Worm (Caenorhabditis elegans): ENCODE measurements around the gene srh-111.
"Not testable (repeated sequence)": the region's sequence is repeated elsewhere in the genome, so short reads cannot be mapped to it uniquely, and the experiment has no call there.

srh-111 gene

ce11 chrV:17467881-17468280 is 17.1 kb downstream of the srh-111 start:
- TF ChIP-seq ztf-29 (GFP tag; IDR thresholded peaks at IDR 0.05) (no peak), ztf-23 (GFP tag; IDR thresholded peaks at IDR 0.05) (no peak), med-1 (GFP tag; optimal IDR thresholded peaks at IDR 0.05; ENCODE audit: insufficient read depth) (no peak), klf-2 (GFP tag; conservative IDR thresholded peaks at IDR 0.05) (no peak)

- TF ChIP-seq cog-1 (tag; optimal IDR thresholded peaks at IDR 0.05), result no peak
- TF ChIP-seq ztf-29 (GFP tag; IDR thresholded peaks at IDR 0.05), result no peak
- no peak for TF ChIP-seq flt-1 (GFP tag; IDR thresholded peaks at IDR 0.05)
- TF ChIP-seq klf-2 (GFP tag; conservative IDR thresholded peaks at IDR 0.05), result no peak
- no peak for TF ChIP-seq T22C8.4 (GFP tag; IDR thresholded peaks at IDR 0.05)
- TF ChIP-seq ztf-23 (GFP tag; IDR thresholded peaks at IDR 0.05), result no peak
- TF ChIP-seq ref-1 (GFP tag; conservative IDR thresholded peaks at IDR 0.05), result no peak
- no peak for TF ChIP-seq med-1 (GFP tag; optimal IDR thresholded peaks at IDR 0.05; ENCODE audit: insufficient read depth)
- TF ChIP-seq tab-1 (GFP tag; IDR thresholded peaks at IDR 0.05), result no peak
Observed at ce11 chrV:17466751-17467150, 18.2 kb downstream of the srh-111 start, which contains the start of gene srw-72. TSS of gene srw-72 (plus strand) at chrV:17467051.

- TF ChIP-seq klf-2 (GFP tag; conservative IDR thresholded peaks at IDR 0.05); med-1 (GFP tag; optimal IDR thresholded peaks at IDR 0.05; ENCODE audit: insufficient read depth); ztf-29 (GFP tag; IDR thresholded peaks at IDR 0.05): not testable (repeated sequence)
Observed at ce11 chrV:17464278-17464677, 20.7 kb downstream of the srh-111 start, which contains the start of gene F20E11.7. TSS of gene F20E11.7 (plus strand) at chrV:17464578.

- TF ChIP-seq med-1 (GFP tag; optimal IDR thresholded peaks at IDR 0.05; ENCODE audit: insufficient read depth) (no peak), ztf-29 (GFP tag; IDR thresholded peaks at IDR 0.05) (no peak), cog-1 (tag; optimal IDR thresholded peaks at IDR 0.05) (no peak), klf-2 (GFP tag; conservative IDR thresholded peaks at IDR 0.05) (no peak), tab-1 (GFP tag; IDR thresholded peaks at IDR 0.05) (no peak), ref-1 (GFP tag; conservative IDR thresholded peaks at IDR 0.05) (no peak), ztf-23 (GFP tag; IDR thresholded peaks at IDR 0.05) (no peak), flt-1 (GFP tag; IDR thresholded peaks at IDR 0.05) (no peak)
Observed at ce11 chrV:17460061-17460460, 24.9 kb downstream of the srh-111 start, which contains the start of gene srz-48. TSS of gene srz-48 (minus strand) at chrV:17460161.

ce11 chrV:17458069-17458468 is 26.9 kb downstream of the srh-111 start, which contains the start of gene str-200:
TSS of gene str-200 (minus strand) at chrV:17458169.
- TF ChIP-seq ref-1 (GFP tag; conservative IDR thresholded peaks at IDR 0.05) (no peak), ztf-29 (GFP tag; IDR thresholded peaks at IDR 0.05) (no peak), cog-1 (tag; optimal IDR thresholded peaks at IDR 0.05) (no peak), med-1 (GFP tag; optimal IDR thresholded peaks at IDR 0.05; ENCODE audit: insufficient read depth) (no peak), tab-1 (GFP tag; IDR thresholded peaks at IDR 0.05) (no peak), flt-1 (GFP tag; IDR thresholded peaks at IDR 0.05) (no peak), T22C8.4 (GFP tag; IDR thresholded peaks at IDR 0.05) (no peak), klf-2 (GFP tag; conservative IDR thresholded peaks at IDR 0.05) (no peak)

ce11 chrV:17456197-17456596 is 28.8 kb downstream of the srh-111 start, which contains the start of gene srh-203:
TSS of gene srh-203 (minus strand) at chrV:17456297.
- not testable (repeated sequence) for TF ChIP-seq cog-1 (tag; optimal IDR thresholded peaks at IDR 0.05); ztf-29 (GFP tag; IDR thresholded peaks at IDR 0.05); med-1 (GFP tag; optimal IDR thresholded peaks at IDR 0.05; ENCODE audit: insufficient read depth)

ce11 chrV:17449836-17450235 is 35.1 kb downstream of the srh-111 start:
- TF ChIP-seq cog-1 (tag; optimal IDR thresholded peaks at IDR 0.05) (no peak), T22C8.4 (GFP tag; IDR thresholded peaks at IDR 0.05) (no peak), med-1 (GFP tag; optimal IDR thresholded peaks at IDR 0.05; ENCODE audit: insufficient read depth) (no peak), ref-1 (GFP tag; conservative IDR thresholded peaks at IDR 0.05) (no peak), klf-2 (GFP tag; conservative IDR thresholded peaks at IDR 0.05) (no peak), ztf-29 (GFP tag; IDR thresholded peaks at IDR 0.05) (no peak), tab-1 (GFP tag; IDR thresholded peaks at IDR 0.05) (no peak), flt-1 (GFP tag; IDR thresholded peaks at IDR 0.05) (no peak), ztf-23 (GFP tag; IDR thresholded peaks at IDR 0.05) (no peak)

- no peak for TF ChIP-seq klf-2 (GFP tag; conservative IDR thresholded peaks at IDR 0.05)
- TF ChIP-seq ztf-29 (GFP tag; IDR thresholded peaks at IDR 0.05), result no peak
- TF ChIP-seq tab-1 (GFP tag; IDR thresholded peaks at IDR 0.05), result no peak
- no peak for TF ChIP-seq med-1 (GFP tag; optimal IDR thresholded peaks at IDR 0.05; ENCODE audit: insufficient read depth)
- no peak for TF ChIP-seq ref-1 (GFP tag; conservative IDR thresholded peaks at IDR 0.05)
- no peak for TF ChIP-seq ztf-23 (GFP tag; IDR thresholded peaks at IDR 0.05)
- TF ChIP-seq T22C8.4 (GFP tag; IDR thresholded peaks at IDR 0.05), result no peak
- no peak for TF ChIP-seq cog-1 (tag; optimal IDR thresholded peaks at IDR 0.05)
- TF ChIP-seq flt-1 (GFP tag; IDR thresholded peaks at IDR 0.05), result no peak
Observed at ce11 chrV:17439406-17439805, 45.6 kb downstream of the srh-111 start, which contains the start of gene srh-154. TSS of gene srh-154 (plus strand) at chrV:17439706.

ce11 chrV:17438317-17438716 is 46.7 kb downstream of the srh-111 start, which contains the start of gene srsx-2:
TSS of gene srsx-2 (minus strand) at chrV:17438417.
- no peak for TF ChIP-seq T22C8.4 (GFP tag; IDR thresholded peaks at IDR 0.05)
- no peak for TF ChIP-seq ztf-29 (GFP tag; IDR thresholded peaks at IDR 0.05)
- no peak for TF ChIP-seq ref-1 (GFP tag; conservative IDR thresholded peaks at IDR 0.05)
- no peak for TF ChIP-seq ztf-23 (GFP tag; IDR thresholded peaks at IDR 0.05)
- no peak for TF ChIP-seq med-1 (GFP tag; optimal IDR thresholded peaks at IDR 0.05; ENCODE audit: insufficient read depth)
- no peak for TF ChIP-seq flt-1 (GFP tag; IDR thresholded peaks at IDR 0.05)
- TF ChIP-seq cog-1 (tag; optimal IDR thresholded peaks at IDR 0.05), result no peak
- no peak for TF ChIP-seq tab-1 (GFP tag; IDR thresholded peaks at IDR 0.05)
- no peak for TF ChIP-seq klf-2 (GFP tag; conservative IDR thresholded peaks at IDR 0.05)

- TF ChIP-seq med-1 (GFP tag; optimal IDR thresholded peaks at IDR 0.05; ENCODE audit: insufficient read depth) (no peak), klf-2 (GFP tag; conservative IDR thresholded peaks at IDR 0.05) (no peak), ref-1 (GFP tag; conservative IDR thresholded peaks at IDR 0.05) (no peak), flt-1 (GFP tag; IDR thresholded peaks at IDR 0.05) (no peak), ztf-23 (GFP tag; IDR thresholded peaks at IDR 0.05) (no peak), T22C8.4 (GFP tag; IDR thresholded peaks at IDR 0.05) (no peak), tab-1 (GFP tag; IDR thresholded peaks at IDR 0.05) (no peak), cog-1 (tag; optimal IDR thresholded peaks at IDR 0.05) (no peak), ztf-29 (GFP tag; IDR thresholded peaks at IDR 0.05) (no peak)
Observed at ce11 chrV:17436492-17436891, 48.5 kb downstream of the srh-111 start, which contains the start of gene F20E11.18. TSS of gene F20E11.18 (minus strand) at chrV:17436592.

Data from whole organism, midembryonic.